Worm (Caenorhabditis elegans): Measurements from ENCODE around the gene ZK287.4.

ZK287.4 gene

ce11 chrV:9699216-9699615 is 13.8 kb upstream of the ZK287.4 start:
- TF ChIP-seq sup-37 (GFP tag; optimal IDR thresholded peaks at IDR 0.05) (no peak), ztf-4 (tag; optimal IDR thresholded peaks at IDR 0.05) (no peak), vab-15 (tag; optimal IDR thresholded peaks at IDR 0.05) (no peak), hlh-17 (GFP tag; optimal IDR thresholded peaks at IDR 0.05; ENCODE audit: borderline replicate concordance) (no peak), nhr-12 (tag; optimal IDR thresholded peaks at IDR 0.05) (no peak), ces-1 (GFP tag; optimal IDR thresholded peaks at IDR 0.05) (no peak), elt-2 (tag; optimal IDR thresholded peaks at IDR 0.05) (peak; percentile 9)

- no peak for TF ChIP-seq nhr-47 (tag; optimal IDR thresholded peaks at IDR 0.05)
- no peak for TF ChIP-seq snu-23 (GFP tag; optimal IDR thresholded peaks at IDR 0.05)
- no peak for TF ChIP-seq xbp-1 (tag; optimal IDR thresholded peaks at IDR 0.05)
- no peak for TF ChIP-seq alr-1 (tag; optimal IDR thresholded peaks at IDR 0.05; ENCODE audit: borderline replicate concordance)
- no peak for TF ChIP-seq unc-130 (tag; optimal IDR thresholded peaks at IDR 0.05)
- TF ChIP-seq hlh-17 (GFP tag; optimal IDR thresholded peaks at IDR 0.05; ENCODE audit: borderline replicate concordance) = no peak
- no peak for TF ChIP-seq ceh-63 (GFP tag; optimal IDR thresholded peaks at IDR 0.05)
- TF ChIP-seq aly-2 (tag; optimal IDR thresholded peaks at IDR 0.05) = no peak
- no peak for TF ChIP-seq fkh-8 (tag; optimal IDR thresholded peaks at IDR 0.05)
Observed at ce11 chrV:9696715-9697114, 11.3 kb upstream of the ZK287.4 start, which contains the start of gene her-1. her-1 (plus strand) TSS chrV:9697015.

ce11 chrV:9692649-9693112 is 7.2 kb upstream of the ZK287.4 start, which contains the start of gene ZK287.7:
ZK287.7 (plus strand) TSS chrV:9693062.
- TF ChIP-seq nhr-47 (tag; optimal IDR thresholded peaks at IDR 0.05) (no peak), ceh-88 (GFP tag; IDR thresholded peaks at IDR 0.05) (no peak), ets-5 (GFP tag; IDR thresholded peaks at IDR 0.05) (no peak), sox-4 (tag; optimal IDR thresholded peaks at IDR 0.05) (no peak), unc-30 (tag; optimal IDR thresholded peaks at IDR 0.05) (no peak), hpl-2 (GFP tag; optimal IDR thresholded peaks at IDR 0.05) (no peak), nhr-76 (tag; optimal IDR thresholded peaks at IDR 0.05) (no peak), ceh-8 (GFP tag; optimal IDR thresholded peaks at IDR 0.05) (no peak), isw-1 (GFP tag; IDR thresholded peaks at IDR 0.05) (no peak), sptf-1 (tag; optimal IDR thresholded peaks at IDR 0.05) (no peak), nhr-71 (tag; optimal IDR thresholded peaks at IDR 0.05) (no peak), fkh-8 (tag; optimal IDR thresholded peaks at IDR 0.05) (no peak)

- no peak for TF ChIP-seq C34B4.2 (tag; optimal IDR thresholded peaks at IDR 0.05)
- no peak for TF ChIP-seq egl-13 (tag; optimal IDR thresholded peaks at IDR 0.05)
- no peak for TF ChIP-seq nhr-90 (tag; optimal IDR thresholded peaks at IDR 0.05; ENCODE audit: poor library complexity)
- no peak for TF ChIP-seq hlh-4 (tag; optimal IDR thresholded peaks at IDR 0.05)
- TF ChIP-seq efl-1 (optimal IDR thresholded peaks at IDR 0.05) = peak; percentile 30
- peak in 1 of 2 experiments; percentile 83 for TF ChIP-seq efl-1 (GFP tag; optimal IDR thresholded peaks at IDR 0.05 in 1 of 2)
- TF ChIP-seq sox-4 (tag; optimal IDR thresholded peaks at IDR 0.05) = no peak
- TF ChIP-seq isw-1 (GFP tag; IDR thresholded peaks at IDR 0.05) = no peak
- no peak for TF ChIP-seq ztf-11 (tag; optimal IDR thresholded peaks at IDR 0.05)
- peak; percentile 99 for TF ChIP-seq blmp-1 (tag; optimal IDR thresholded peaks at IDR 0.05)
- no peak for TF ChIP-seq zip-4 (GFP tag; optimal IDR thresholded peaks at IDR 0.05)
- TF ChIP-seq ztf-4 (tag; optimal IDR thresholded peaks at IDR 0.05) = no peak
- no peak for TF ChIP-seq alr-1 (tag; optimal IDR thresholded peaks at IDR 0.05; ENCODE audit: borderline replicate concordance)
- no peak for TF ChIP-seq unc-62 (GFP tag; optimal IDR thresholded peaks at IDR 0.05)
- TF ChIP-seq C16A3.4 (tag; optimal IDR thresholded peaks at IDR 0.05) = peak; percentile 40
- TF ChIP-seq efl-3 (GFP tag; optimal IDR thresholded peaks at IDR 0.05) = no peak
- TF ChIP-seq ets-5 (GFP tag; IDR thresholded peaks at IDR 0.05) = no peak
- TF ChIP-seq nhr-84 (tag; optimal IDR thresholded peaks at IDR 0.05) = no peak
- no peak for TF ChIP-seq unc-30 (tag; optimal IDR thresholded peaks at IDR 0.05)
- no peak for TF ChIP-seq pag-3 (tag; optimal IDR thresholded peaks at IDR 0.05; ENCODE audit: borderline replicate concordance, insufficient read depth)
- TF ChIP-seq hpl-2 (GFP tag; optimal IDR thresholded peaks at IDR 0.05) = no peak
- no peak for TF ChIP-seq lin-13 (GFP tag; optimal IDR thresholded peaks at IDR 0.05)
- TF ChIP-seq aly-2 (tag; optimal IDR thresholded peaks at IDR 0.05) = no peak
- no peak for TF ChIP-seq nhr-76 (tag; optimal IDR thresholded peaks at IDR 0.05)
- TF ChIP-seq nhr-20 (tag; optimal IDR thresholded peaks at IDR 0.05) = peak; percentile 17
- no peak for TF ChIP-seq grh-1 (GFP tag; IDR thresholded peaks at IDR 0.05)
- no peak for TF ChIP-seq nhr-11 (tag; optimal IDR thresholded peaks at IDR 0.05)
- TF ChIP-seq C04F5.9 (tag; optimal IDR thresholded peaks at IDR 0.05) = no peak
- peak; percentile 43 for TF ChIP-seq tbx-2 (tag; optimal IDR thresholded peaks at IDR 0.05)
- no peak for TF ChIP-seq skn-1 (tag; optimal IDR thresholded peaks at IDR 0.05)
Observed at ce11 chrV:9692109-9692581, 6.7 kb upstream of the ZK287.4 start, which contains the start of gene ztf-9. ztf-9 (minus strand) TSS chrV:9692159.
